Worm (Caenorhabditis elegans) whole organism, early embryonic: Measurements from ENCODE around the gene nemt-1.

Experiments used
- F13C5.2 ChIP-seq: sonication (generic microtip); optimal IDR thresholded peaks from 2 replicates; lab custom pipeline; 2017; ENCODE audit warnings: mild to moderate bottlenecking, missing genetic modification characterization, inconsistent platforms, missing compliant biosample characterization
- ama-1 ChIP-seq: fragments of 150-350 bp; optimal IDR thresholded peaks from 2 replicates; lab custom pipeline; 2014
- hmg-4 ChIP-seq: fragments of 200-800 bp; sonication (Bioruptor generic); optimal IDR thresholded peaks from 2 replicates; lab custom pipeline; 2018; ENCODE audit warnings: mild to moderate bottlenecking, missing genetic modification characterization, missing compliant biosample characterization
- pes-1 ChIP-seq: fragments of 200-800 bp; sonication (Bioruptor generic); IDR thresholded peaks from 2 replicates; pipeline ENCODE4 v1.3.6; 2022; ENCODE audit warnings: missing genetic modification reagents, missing genetic modification characterization, missing compliant biosample characterization

DNA sequence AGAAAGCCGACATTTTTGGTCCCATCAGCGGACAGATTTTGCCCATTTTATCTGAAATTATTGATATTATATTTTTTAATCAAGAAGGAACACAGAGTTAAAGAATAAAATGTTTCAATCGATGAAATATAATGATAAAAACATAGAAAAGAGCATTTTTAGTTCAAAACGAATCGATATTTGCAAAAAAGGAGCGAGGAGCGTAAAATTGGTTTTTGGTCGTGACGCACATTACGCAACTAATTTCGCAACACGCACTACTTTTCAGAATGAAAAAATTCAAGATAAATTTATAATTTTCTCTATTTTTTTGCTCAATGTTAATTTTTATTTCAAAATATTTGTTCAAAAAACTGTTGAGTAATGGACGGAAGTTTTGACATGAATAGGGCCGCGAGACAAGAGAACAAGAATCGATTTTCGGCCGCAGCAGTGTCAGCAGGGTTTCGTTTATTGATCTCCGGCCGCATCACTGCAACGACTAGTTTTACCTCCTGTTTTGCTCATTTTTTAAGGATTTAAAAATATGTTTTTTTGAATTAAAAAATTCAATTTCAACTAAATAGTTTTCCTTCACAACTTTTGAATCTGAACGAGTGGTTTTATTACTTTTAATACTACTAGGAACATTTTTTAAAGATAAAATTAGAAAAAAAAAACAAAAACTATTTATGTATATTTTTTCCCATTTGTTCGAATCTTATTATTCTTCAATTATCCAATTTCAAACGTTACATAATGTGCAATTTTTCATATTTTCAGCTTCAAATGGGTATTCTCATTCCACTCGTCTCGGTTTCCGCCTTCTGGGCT is 2.0 kb upstream of the nemt-1 start, which contains the start of the genes F49C12.12 and vha-17:
- TF ChIP-seq F13C5.2 (tag; lab: Kevin White, UChicago) = no peak
- no peak for TF ChIP-seq pes-1 (GFP tag; lab: Robert Waterston, UW)
- TF ChIP-seq ama-1 (lab: Kevin White, UChicago) = no peak
- TF ChIP-seq hmg-4 = no peak
